Worm (Caenorhabditis elegans) whole organism, L2 larva: ENCODE results near the gene W10C6.2.

Experiments
- R02D3.7 ChIP-seq: fragments of 150-350 bp; optimal IDR thresholded peaks from 2 replicates; lab custom pipeline; 2014; ENCODE audit warnings: missing biosample characterization, missing genetic modification characterization
- alr-1 ChIP-seq: fragments of 150-350 bp; optimal IDR thresholded peaks from 2 replicates; lab custom pipeline; 2014; ENCODE audit warnings: missing biosample characterization, missing genetic modification characterization
- dmd-4 ChIP-seq: sonication (generic microtip); optimal IDR thresholded peaks from 2 replicates; lab custom pipeline; 2017; ENCODE audit warnings: missing biosample characterization, missing genetic modification characterization
- lin-13 ChIP-seq: fragments of 150-350 bp; optimal IDR thresholded peaks from 2 replicates; lab custom pipeline; 2014; ENCODE audit warnings: missing biosample characterization, missing genetic modification reagents, missing genetic modification characterization
- lsy-2 ChIP-seq, 2 experiments: fragments of 150-350 bp in 1 of 2; sonication (generic microtip) in 1 of 2; optimal IDR thresholded peaks; 2 replicates each; lab custom pipeline; 2014 to 2017; ENCODE audit warnings: missing biosample characterization in 2 of 2, missing genetic modification characterization in 2 of 2
- ztf-11 ChIP-seq: sonication (generic microtip); optimal IDR thresholded peaks from 2 replicates; lab custom pipeline; 2017; ENCODE audit warnings: missing biosample characterization, missing genetic modification characterization
- ztf-4 ChIP-seq: fragments of 150-350 bp; optimal IDR thresholded peaks from 2 replicates; lab custom pipeline; 2014; ENCODE audit warnings: missing biosample characterization, missing genetic modification characterization

DNA sequence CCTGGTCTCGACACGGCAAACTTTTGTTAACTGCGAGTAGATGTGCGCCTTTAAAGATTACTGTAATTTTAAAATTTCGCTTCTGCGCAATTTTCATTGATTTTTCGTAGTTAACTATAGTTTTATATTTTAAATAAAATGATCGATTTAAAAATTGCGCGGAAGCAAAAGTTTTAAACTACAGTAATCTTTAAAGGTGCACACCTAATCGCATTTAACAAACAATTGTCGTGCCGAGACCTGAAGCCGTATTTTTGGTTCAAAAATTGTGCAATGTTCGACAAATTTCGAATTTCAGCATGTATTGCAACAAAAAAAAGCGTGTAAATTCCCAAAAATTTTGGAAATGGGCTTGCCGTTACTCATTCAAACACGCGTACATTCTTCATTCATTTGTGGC, 27.3 kb downstream of the W10C6.2 start:
- TF ChIP-seq lin-13 (GFP tag; lab: Kevin White, UChicago) = no peak
- TF ChIP-seq ztf-11 (tag; lab: Kevin White, UChicago) = no peak
- no peak for TF ChIP-seq dmd-4 (tag; lab: Kevin White, UChicago)
- no peak for TF ChIP-seq alr-1
- no peak for TF ChIP-seq ztf-4 (tag; lab: Kevin White, UChicago)
- TF ChIP-seq lsy-2 (tag; optimal IDR thresholded peaks at IDR 0.05; lab: Kevin White, UChicago) = no peak
- TF ChIP-seq R02D3.7 (tag; lab: Kevin White, UChicago) = no peak
